Worm (Caenorhabditis elegans) whole organism, L4 larva: ENCODE results near the gene zmp-5.
"Not testable (repeated sequence)": the region's sequence is repeated elsewhere in the genome, so short reads cannot be mapped to it uniquely, and the experiment has no call there.

Experiments used
- F26F4.8 ChIP-seq: fragments of 200-800 bp; sonication (Bioruptor generic); conservative IDR thresholded peaks from 2 replicates; pipeline ENCODE4 v1.3.6; 2022; ENCODE audit warnings: missing genetic modification characterization, missing compliant biosample characterization
- F37D6.2 ChIP-seq: sonication (generic microtip); optimal IDR thresholded peaks from 2 replicates; lab custom pipeline; 2016; ENCODE audit warnings: mild to moderate bottlenecking, missing genetic modification characterization, missing compliant biosample characterization
- T20F7.1 ChIP-seq: fragments of 200-800 bp; sonication (Bioruptor generic); optimal IDR thresholded peaks from 2 replicates; lab custom pipeline; 2018; ENCODE audit warnings: mild to moderate bottlenecking, missing genetic modification characterization, missing compliant biosample characterization
- T26A8.4 ChIP-seq: fragments of 200-800 bp; sonication (Bioruptor generic); IDR thresholded peaks from 2 replicates; pipeline ENCODE4 v1.3.6; 2022; ENCODE audit warnings: missing genetic modification characterization, missing compliant biosample characterization
- aly-2 ChIP-seq: sonication (generic microtip); optimal IDR thresholded peaks from 2 replicates; lab custom pipeline; 2018; ENCODE audit warnings: missing biosample characterization, missing genetic modification characterization
- ama-1 ChIP-seq: fragments of 150-350 bp; optimal IDR thresholded peaks from 2 replicates; lab custom pipeline; 2014; ENCODE audit warnings: inconsistent platforms, mixed read lengths
- arid-1 ChIP-seq: fragments of 200-800 bp; sonication (Bioruptor generic); conservative IDR thresholded peaks from 2 replicates; pipeline ENCODE4 v1.3.6; 2022; ENCODE audit warnings: missing genetic modification reagents, missing genetic modification characterization, missing compliant biosample characterization
- ceh-44 ChIP-seq: fragments of 200-800 bp; sonication (Bioruptor generic); IDR thresholded peaks from 2 replicates; pipeline ENCODE4 v1.3.6; 2022; ENCODE audit warnings: missing genetic modification reagents, missing genetic modification characterization, missing compliant biosample characterization
- ceh-62 ChIP-seq: sonication (generic microtip); optimal IDR thresholded peaks from 2 replicates; lab custom pipeline; 2017; ENCODE audit warnings: missing biosample characterization, missing genetic modification characterization
- cey-2 ChIP-seq: sonication (generic microtip); optimal IDR thresholded peaks from 3 replicates; lab custom pipeline; 2017; ENCODE audit warnings: missing genetic modification characterization, mild to moderate bottlenecking, missing compliant biosample characterization, antibody characterized with exemption, borderline replicate concordance; ENCODE audit not compliant: insufficient read depth
- daf-16 ChIP-seq, 3 experiments: sonication (generic microtip); optimal IDR thresholded peaks; 2 replicates each; lab custom pipeline; 2016 to 2017; ENCODE audit warnings: missing genetic modification characterization in 3 of 3, missing genetic modification reagents in 3 of 3, mild to moderate bottlenecking in 2 of 3, missing compliant biosample characterization in 2 of 3, missing biosample characterization in 1 of 3, moderate library complexity in 1 of 3
- daf-8 ChIP-seq: fragments of 200-800 bp; sonication (Bioruptor generic); IDR thresholded peaks from 2 replicates; pipeline ENCODE4 v1.3.6; 2022; ENCODE audit warnings: missing genetic modification characterization, missing compliant biosample characterization
- egl-43 ChIP-seq: fragments of 200-800 bp; sonication (Bioruptor generic); IDR thresholded peaks from 2 replicates; pipeline ENCODE4 v1.3.6; 2022; ENCODE audit warnings: missing genetic modification reagents, missing genetic modification characterization, missing compliant biosample characterization
- lin-39 ChIP-seq: fragments of 150-350 bp; optimal IDR thresholded peaks from 2 replicates; lab custom pipeline; 2014; ENCODE audit warnings: missing biosample characterization, missing genetic modification reagents, missing genetic modification characterization
- mep-1 ChIP-seq: fragments of 150-350 bp; sonication (generic microtip); optimal IDR thresholded peaks from 3 replicates; lab custom pipeline; 2014; ENCODE audit warnings: missing biosample characterization, missing genetic modification characterization
- mxl-2 ChIP-seq: fragments of 200-800 bp; sonication (Bioruptor generic); conservative IDR thresholded peaks from 2 replicates; pipeline ENCODE4 v1.3.6; 2022; ENCODE audit warnings: missing genetic modification reagents, missing genetic modification characterization, missing compliant biosample characterization
- mxl-3 ChIP-seq: fragments of 200-800 bp; sonication (Bioruptor generic); optimal IDR thresholded peaks from 2 replicates; lab custom pipeline; 2018; ENCODE audit warnings: mild to moderate bottlenecking, missing genetic modification characterization, missing compliant biosample characterization
- nhr-11 ChIP-seq: fragments of 150-350 bp; optimal IDR thresholded peaks from 2 replicates; lab custom pipeline; 2014; ENCODE audit warnings: missing biosample characterization, missing genetic modification characterization
- nhr-25 ChIP-seq: sonication (generic microtip); optimal IDR thresholded peaks from 2 replicates; lab custom pipeline; 2017; ENCODE audit warnings: missing genetic modification characterization, mild to moderate bottlenecking, missing compliant biosample characterization, antibody characterized with exemption, moderate library complexity, borderline replicate concordance; ENCODE audit not compliant: insufficient read depth
- nhr-41 ChIP-seq: fragments of 200-800 bp; sonication (Bioruptor generic); IDR thresholded peaks from 2 replicates; pipeline ENCODE4 v1.3.6; 2022; ENCODE audit warnings: missing genetic modification reagents, missing genetic modification characterization, missing compliant biosample characterization
- nhr-6 ChIP-seq: fragments of 150-350 bp; optimal IDR thresholded peaks from 2 replicates; lab custom pipeline; 2014; ENCODE audit warnings: missing biosample characterization, missing genetic modification characterization
- pqm-1 ChIP-seq: sonication (generic microtip); optimal IDR thresholded peaks from 2 replicates; lab custom pipeline; 2017; ENCODE audit warnings: missing biosample characterization, missing genetic modification characterization
- saeg-2 ChIP-seq: fragments of 200-800 bp; sonication (Bioruptor generic); IDR thresholded peaks from 2 replicates; pipeline ENCODE4 v1.3.6; 2022; ENCODE audit warnings: missing genetic modification reagents, missing genetic modification characterization, missing compliant biosample characterization
- set-16 ChIP-seq: fragments of 200-800 bp; sonication (Bioruptor generic); IDR thresholded peaks from 2 replicates; pipeline ENCODE4 v1.3.6; 2022; ENCODE audit warnings: missing genetic modification reagents, missing genetic modification characterization, missing compliant biosample characterization
- spr-3 ChIP-seq: fragments of 200-800 bp; sonication (Bioruptor generic); optimal IDR thresholded peaks from 2 replicates; lab custom pipeline; 2018; ENCODE audit warnings: mild to moderate bottlenecking, missing genetic modification characterization, missing compliant biosample characterization
- unc-39 ChIP-seq: sonication (generic microtip); optimal IDR thresholded peaks from 2 replicates; lab custom pipeline; 2017; ENCODE audit warnings: missing biosample characterization, missing genetic modification characterization
- unc-62 ChIP-seq, 3 experiments: fragments of 150-350 bp in 1 of 3; sonication (generic microtip); optimal IDR thresholded peaks in 2 of 3; peaks in 1 of 3; 1 replicate in 1 of 3; 2 replicates in 2 of 3; lab custom pipeline; 2014 to 2017; ENCODE audit warnings: missing biosample characterization in 3 of 3, missing genetic modification characterization in 3 of 3, missing genetic modification reagents in 3 of 3, missing genotype in 1 of 3
- vab-7 ChIP-seq: fragments of 200-800 bp; sonication (Bioruptor generic); IDR thresholded peaks from 2 replicates; pipeline ENCODE4 v1.3.6; 2022; ENCODE audit warnings: missing genetic modification reagents, missing genetic modification characterization, missing compliant biosample characterization
- zfp-2 ChIP-seq: sonication (generic microtip); optimal IDR thresholded peaks from 2 replicates; lab custom pipeline; 2016; ENCODE audit warnings: mild to moderate bottlenecking, missing genetic modification characterization, missing compliant biosample characterization

The zmp-5 gene

ce11 chrX:12646546-12647167 is at the start of gene zmp-5:
zmp-5 (plus strand) TSS chrX:12647117.
- TF ChIP-seq unc-62 (GFP tag; optimal IDR thresholded peaks at IDR 0.05 in 1 of 2; lab: Kevin White, UChicago) (peak in 1 of 2 experiments; percentile 98), unc-62 (tag; optimal IDR thresholded peaks at IDR 0.05; lab: Kevin White, UChicago) (no peak), nhr-6 (no peak), egl-43 (GFP tag; lab: Robert Waterston, UW) (no peak), mxl-2 (GFP tag; lab: Robert Waterston, UW) (no peak)

ce11 chrX:12602611-12603010 is 44.3 kb upstream of the zmp-5 start:
- TF ChIP-seq pqm-1 (tag; lab: Kevin White, UChicago): no peak
- peak in 1 of 2 experiments; percentile 91 for TF ChIP-seq unc-62 (GFP tag; optimal IDR thresholded peaks at IDR 0.05 in 1 of 2; lab: Kevin White, UChicago)
- no peak for TF ChIP-seq unc-62 (tag; optimal IDR thresholded peaks at IDR 0.05; lab: Kevin White, UChicago)

- TF ChIP-seq daf-16 (GFP tag; optimal IDR thresholded peaks at IDR 0.05; lab: Kevin White, UChicago) (no peak), daf-16 (tag; optimal IDR thresholded peaks at IDR 0.05; lab: Kevin White, UChicago) (no peak), saeg-2 (no peak), ceh-44 (GFP tag; lab: Robert Waterston, UW) (no peak), T26A8.4 (GFP tag; lab: Robert Waterston, UW) (no peak), nhr-25 (tag; lab: Kevin White, UChicago) (no peak), spr-3 (no peak), lin-39 (tag; lab: Kevin White, UChicago) (no peak), cey-2 (tag; lab: Kevin White, UChicago) (no peak), arid-1 (no peak), aly-2 (tag; lab: Kevin White, UChicago) (no peak), ama-1 (no peak), mxl-3 (GFP tag; lab: Kevin White, UChicago) (no peak), F37D6.2 (no peak), mep-1 (tag; lab: Kevin White, UChicago) (no peak)
These were observed 43.5 kb upstream of the zmp-5 start, which contains the start of the genes T24D5.6 and R09A8.9 for ce11 chrX:12603322-12603984. T24D5.6 (plus strand) TSS chrX:12603622. R09A8.9 (plus strand) TSS chrX:12603934.

ce11 chrX:12607578-12607977 is 39.3 kb upstream of the zmp-5 start:
- TF ChIP-seq daf-8 (GFP tag; lab: Robert Waterston, UW): 0 out of 2 replicates have a peak, but pooled peaks have one; percentile 56
- peak; percentile 60 for TF ChIP-seq set-16 (GFP tag; lab: Robert Waterston, UW)
- TF ChIP-seq, all 104 proteins: peak for 2; not testable (repeated sequence) for 102

ce11 chrX:12613451-12613850 is 33.5 kb upstream of the zmp-5 start, which contains the start of gene R09A8.1:
R09A8.1 (plus strand) TSS chrX:12613751.
- not testable (repeated sequence) for TF ChIP-seq spr-3; arid-1; ceh-62 (tag; lab: Kevin White, UChicago)

ce11 chrX:12618447-12618846 is 28.5 kb upstream of the zmp-5 start:
- no peak for TF ChIP-seq F26F4.8
- TF ChIP-seq set-16 (GFP tag; lab: Robert Waterston, UW): peak; percentile 66
- TF ChIP-seq unc-39 (tag; lab: Kevin White, UChicago): no peak

ce11 chrX:12619165-12619564 is 27.8 kb upstream of the zmp-5 start, which contains the start of gene R09A8.2:
R09A8.2 (plus strand) TSS chrX:12619465.
- TF ChIP-seq ceh-62 (tag; lab: Kevin White, UChicago): no peak
- TF ChIP-seq nhr-11: no peak
- no peak for TF ChIP-seq zfp-2 (tag; lab: Kevin White, UChicago)
- no peak for TF ChIP-seq nhr-6
- no peak for TF ChIP-seq vab-7 (GFP tag; lab: Robert Waterston, UW)
- no peak for TF ChIP-seq T20F7.1 (GFP tag; lab: Kevin White, UChicago)
- no peak for TF ChIP-seq nhr-41
- TF ChIP-seq, all 104 proteins: peak for 0
